Worm (Caenorhabditis elegans): Measurements from ENCODE around the gene sptl-1.

sptl-1 gene

DNA sequence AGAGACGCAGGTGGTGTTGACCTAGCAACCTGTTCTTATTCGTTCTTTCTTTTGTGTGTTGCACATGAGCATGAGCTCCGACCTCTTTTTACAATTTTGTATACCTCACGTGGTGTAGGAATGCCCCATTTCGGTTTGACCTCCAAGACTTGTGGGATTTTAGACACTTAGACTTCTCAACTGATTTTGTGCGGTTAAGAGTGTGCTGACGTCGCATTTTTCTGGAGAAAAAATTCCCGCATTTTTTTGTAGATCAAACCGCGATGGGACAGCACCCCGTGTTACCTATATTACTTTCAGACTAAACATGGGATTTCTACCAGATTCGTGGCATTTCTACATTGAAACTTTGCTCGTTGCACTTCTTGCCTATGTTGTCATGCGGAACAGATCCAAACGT lies at the start of gene sptl-1:
sptl-1 (plus strand) TSS at position 301 of the 400 bp plus-strand sequence.
- no peak for TF ChIP-seq unc-62 (GFP tag; optimal IDR thresholded peaks at IDR 0.05)

- TF ChIP-seq unc-62 (GFP tag; optimal IDR thresholded peaks at IDR 0.05), result no peak
Measured at ce11 chrII:4793-5192, 46.7 kb upstream of the sptl-1 start.

DNA sequence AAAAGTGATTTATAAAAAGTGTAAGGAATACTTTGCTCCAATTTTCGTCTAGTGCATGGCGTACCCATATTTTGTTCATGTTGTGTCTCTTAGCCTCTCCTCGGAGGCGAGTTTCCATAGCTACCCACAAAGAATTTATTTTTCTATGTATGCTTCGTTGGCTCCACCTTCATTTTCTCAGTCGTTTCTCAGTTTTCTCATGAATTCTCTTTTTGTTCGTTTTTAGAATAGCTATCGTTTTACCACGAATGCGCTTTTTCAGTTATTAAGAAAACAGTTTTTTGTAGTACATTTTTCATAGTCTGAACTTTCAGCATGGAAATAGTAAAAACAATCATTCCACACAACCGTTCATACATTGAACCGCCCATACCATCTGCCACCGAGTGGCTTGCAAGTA lies 45.1 kb upstream of the sptl-1 start, which contains the start of gene osta-1:
osta-1 (plus strand) TSS at position 309 of the 400 bp plus-strand sequence.
- TF ChIP-seq unc-62 (GFP tag; optimal IDR thresholded peaks at IDR 0.05), result no peak

ce11 chrII:8212-8611 lies 43.2 kb upstream of the sptl-1 start:
- TF ChIP-seq unc-62 (GFP tag; optimal IDR thresholded peaks at IDR 0.05), result no peak

DNA sequence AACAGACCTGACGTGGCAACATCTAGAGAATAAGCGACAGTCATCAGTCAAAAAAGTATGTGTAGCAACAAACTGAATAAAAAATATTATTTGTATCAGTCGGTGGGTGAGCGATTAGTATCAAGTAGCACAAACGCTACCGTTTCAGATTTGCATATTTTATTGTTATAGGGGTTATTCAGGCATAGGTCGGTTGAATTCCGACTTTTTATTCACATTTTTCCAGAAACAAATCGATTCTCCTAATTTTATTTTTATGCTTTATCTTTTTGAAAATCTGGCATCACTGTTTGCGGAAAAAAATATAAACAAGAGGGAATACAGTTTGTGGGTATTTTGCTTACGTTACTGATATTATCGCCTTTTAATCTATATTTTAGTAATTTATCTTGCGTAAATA lies 39.7 kb upstream of the sptl-1 start, which contains the start of gene best-4:
best-4 (minus strand) TSS at position 101 of the 400 bp plus-strand sequence.
- no peak for TF ChIP-seq unc-62 (GFP tag; optimal IDR thresholded peaks at IDR 0.05)

DNA sequence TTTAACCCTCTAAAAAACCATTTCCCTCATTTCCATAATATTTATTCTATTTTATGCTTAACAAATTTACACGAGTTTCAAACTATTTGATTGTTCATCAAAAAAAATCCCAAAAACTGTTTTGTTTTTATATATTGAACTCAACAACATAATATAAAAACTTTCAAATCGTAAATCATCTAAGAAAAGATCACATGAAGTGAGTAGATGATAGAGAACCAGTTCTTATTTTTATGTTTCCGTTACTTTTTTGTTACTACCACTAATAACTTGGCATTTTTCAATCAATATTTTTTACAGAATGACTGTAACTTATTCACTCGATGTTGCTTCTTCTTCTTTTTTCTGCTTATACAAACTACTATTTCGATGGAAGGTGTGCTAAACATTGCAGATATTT lies 38.8 kb upstream of the sptl-1 start, which contains the start of gene best-3:
best-3 (plus strand) TSS at position 301 of the 400 bp plus-strand sequence.
- TF ChIP-seq unc-62 (GFP tag; optimal IDR thresholded peaks at IDR 0.05), result no peak

ce11 chrII:18787-19186 lies 32.7 kb upstream of the sptl-1 start:
- TF ChIP-seq unc-62 (GFP tag; optimal IDR thresholded peaks at IDR 0.05), result no peak

- TF ChIP-seq unc-62 (GFP tag; optimal IDR thresholded peaks at IDR 0.05), result no peak
Measured at ce11 chrII:19238-19637, 32.2 kb upstream of the sptl-1 start, which contains the start of gene gmeb-1. Gene gmeb-1, plus strand, starts transcription at chrII:19538.

DNA sequence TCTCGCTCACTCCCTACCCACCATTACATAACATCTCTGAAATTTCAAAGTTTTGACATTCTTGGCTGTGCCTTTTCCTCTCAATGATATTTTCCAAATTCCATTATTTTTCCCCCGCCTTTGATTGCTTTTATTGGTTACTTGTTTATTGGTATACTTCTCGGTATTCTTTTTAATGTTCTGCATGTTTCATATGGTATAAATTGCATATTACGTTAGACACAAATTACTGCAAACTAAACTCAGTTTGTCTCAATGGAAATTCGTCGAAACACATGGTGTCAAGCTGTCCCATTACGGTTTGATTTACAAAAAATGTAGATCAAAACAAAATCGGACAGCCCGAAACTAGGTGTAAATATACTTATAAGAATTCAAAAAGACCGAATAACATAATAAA lies 29.5 kb upstream of the sptl-1 start:
- TF ChIP-seq unc-62 (GFP tag; optimal IDR thresholded peaks at IDR 0.05), result no peak

- no peak for TF ChIP-seq unc-62 (GFP tag; optimal IDR thresholded peaks at IDR 0.05)
Measured at ce11 chrII:23025-23424, 28.4 kb upstream of the sptl-1 start, which contains the start of gene sqt-2. Gene sqt-2, plus strand, starts transcription at chrII:23325.

DNA sequence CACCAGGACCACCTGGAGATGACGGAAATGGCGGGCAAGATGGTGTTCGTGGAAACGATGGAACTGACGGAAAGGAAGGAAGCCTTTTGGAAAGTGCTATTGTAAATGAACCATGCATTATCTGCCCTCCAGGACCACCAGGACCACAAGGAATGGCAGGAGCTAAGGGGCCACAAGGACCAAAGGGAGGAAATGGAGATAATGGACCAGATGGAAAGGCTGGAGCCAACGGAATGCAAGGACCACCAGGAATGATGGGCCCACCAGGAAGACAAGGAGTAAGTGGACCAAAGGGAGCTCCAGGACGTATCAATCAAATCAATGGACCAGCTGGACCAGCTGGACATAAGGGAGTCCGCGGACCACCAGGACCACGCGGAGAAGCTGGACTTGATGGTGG lies 27.7 kb upstream of the sptl-1 start:
- no peak for TF ChIP-seq unc-62 (GFP tag; optimal IDR thresholded peaks at IDR 0.05)

DNA sequence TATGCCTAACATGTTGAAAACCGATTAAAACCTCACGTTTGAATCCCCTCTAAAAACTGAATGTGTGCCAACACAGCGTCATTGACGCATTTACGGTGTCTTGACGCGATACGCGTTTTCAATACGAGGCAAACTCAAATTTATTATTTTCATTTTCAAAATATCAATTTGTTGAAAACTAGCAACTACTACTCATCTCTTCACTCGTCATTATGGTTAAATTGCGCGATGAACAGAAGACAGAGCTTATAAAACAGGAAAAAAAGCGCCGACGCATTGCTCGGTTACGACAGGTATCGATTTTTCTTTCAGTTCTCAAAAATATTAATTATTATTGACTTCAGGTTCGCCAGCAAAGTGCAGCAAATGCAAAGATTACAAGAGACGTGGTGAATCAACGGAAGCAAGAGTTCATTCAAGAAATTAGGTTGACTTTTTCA lies 26.9 kb upstream of the sptl-1 start, which contains the start of gene enee-1:
enee-1 (plus strand) TSS at position 108 of the 440 bp plus-strand sequence.
- TF ChIP-seq unc-62 (GFP tag; optimal IDR thresholded peaks at IDR 0.05), result no peak

DNA sequence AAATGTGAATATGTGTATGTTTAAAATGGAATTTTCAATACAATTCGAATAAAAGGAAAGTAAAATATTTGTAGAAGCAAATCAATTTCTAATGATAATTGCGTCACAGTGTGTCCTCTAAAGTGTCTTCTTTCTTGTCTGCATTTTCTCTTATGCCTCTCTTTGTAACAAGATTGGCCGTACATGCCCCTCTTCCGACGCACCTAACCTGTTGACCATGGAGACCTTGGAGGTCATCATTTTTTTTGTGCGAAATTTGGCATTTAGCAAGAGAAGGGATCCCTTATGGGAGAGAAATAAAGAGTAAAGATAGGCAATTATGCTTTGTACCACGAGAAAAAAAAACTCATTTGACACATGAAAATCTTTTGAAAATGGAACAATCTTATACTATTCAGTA lies 23.2 kb upstream of the sptl-1 start, which contains the start of gene F23F1.4:
F23F1.4 (minus strand) TSS at position 141 of the 400 bp plus-strand sequence.
- no peak for TF ChIP-seq unc-62 (GFP tag; optimal IDR thresholded peaks at IDR 0.05)

DNA sequence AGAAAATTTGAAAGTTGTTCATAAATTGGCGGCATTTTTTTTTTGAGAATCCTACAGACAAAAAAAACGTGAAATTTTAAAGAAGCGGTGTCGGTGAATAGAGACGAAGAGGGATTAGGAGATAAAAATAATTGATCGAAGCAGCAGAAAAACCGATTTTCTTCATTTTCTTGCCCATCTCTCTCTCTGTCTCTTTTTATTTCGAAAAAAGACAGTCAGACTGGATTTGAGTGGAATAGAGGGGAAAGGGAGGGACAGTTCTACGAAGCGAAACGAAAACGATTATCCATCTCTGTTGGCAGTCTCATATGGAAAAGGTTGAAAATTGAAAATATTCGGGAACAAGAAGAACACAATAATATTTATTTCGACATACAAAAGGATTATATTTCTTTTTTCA lies 21.9 kb upstream of the sptl-1 start:
- TF ChIP-seq unc-62 (GFP tag; optimal IDR thresholded peaks at IDR 0.05), result no peak

- no peak for TF ChIP-seq unc-62 (GFP tag; optimal IDR thresholded peaks at IDR 0.05)
Measured at ce11 chrII:31521-31920, 19.9 kb upstream of the sptl-1 start, which contains the start of the genes F23F1.5 and fbxc-54. Gene F23F1.5, minus strand, starts transcription at chrII:31584. Gene fbxc-54, plus strand, starts transcription at chrII:31719.

DNA sequence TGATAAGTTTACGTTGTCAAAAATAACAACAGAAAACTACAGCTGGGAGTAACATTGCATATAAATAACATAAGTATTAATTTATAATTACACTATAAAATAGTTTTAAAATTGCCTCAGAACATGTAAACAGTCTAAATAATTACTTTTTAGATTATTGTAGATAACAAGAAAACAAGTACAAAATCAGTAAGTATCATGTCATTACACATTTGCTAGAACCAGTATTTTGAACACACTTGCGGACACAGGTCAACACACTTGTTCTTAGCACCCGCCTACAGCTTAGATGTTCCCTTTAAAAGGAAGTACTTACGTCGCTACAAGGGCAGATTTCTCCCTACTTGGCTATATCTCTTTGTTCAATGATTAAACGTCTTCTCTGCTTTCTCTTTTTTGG lies 17.5 kb upstream of the sptl-1 start, which contains the start of gene F23F1.2:
F23F1.2 (plus strand) TSS at position 301 of the 400 bp plus-strand sequence.
- TF ChIP-seq unc-62 (GFP tag; optimal IDR thresholded peaks at IDR 0.05), result no peak

DNA sequence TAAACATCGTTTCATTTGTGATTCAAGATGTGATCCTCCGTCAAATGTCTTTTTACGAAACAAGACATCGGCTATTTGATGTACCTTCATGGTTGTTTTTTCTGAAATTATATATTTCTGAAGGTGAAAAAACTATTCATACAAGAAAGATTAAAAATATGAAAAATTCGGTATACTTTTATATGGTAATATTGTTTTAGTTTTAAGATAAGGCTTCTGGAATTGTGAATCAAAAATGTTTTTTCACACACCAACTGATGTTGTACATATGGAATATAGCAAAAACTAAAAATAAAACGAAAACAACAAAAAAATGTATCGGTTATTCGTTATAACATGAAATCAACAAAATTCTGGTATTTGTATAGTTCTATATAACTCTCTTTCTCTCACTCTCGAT lies 14.2 kb upstream of the sptl-1 start, which contains the start of gene F23F1.6:
F23F1.6 (minus strand) TSS at position 101 of the 400 bp plus-strand sequence.
- no peak for TF ChIP-seq unc-62 (GFP tag; optimal IDR thresholded peaks at IDR 0.05)
